Fruit fly (Drosophila melanogaster) whole organism, embryonic: Measurements from ENCODE around the gene CG11726.

Source experiments
- ATbp ChIP-seq: fragments of 200-800 bp; sonication (Bioruptor generic); optimal IDR thresholded peaks from 2 replicates; lab custom pipeline; 2017; ENCODE audit warnings: missing biosample characterization, mild to moderate bottlenecking, missing genetic modification characterization, missing genetic modification reagents
- Atf6 ChIP-seq: fragments of 200-800 bp; sonication (Bioruptor generic); IDR thresholded peaks from 2 replicates; pipeline ENCODE4 v1.3.6; 2022; ENCODE audit warnings: missing biosample characterization, missing genetic modification characterization
- BEAF-32 ChIP-seq: fragments of 200-800 bp; sonication (Bioruptor generic); optimal IDR thresholded peaks from 3 replicates; lab custom pipeline; 2017; ENCODE audit warnings: missing biosample characterization, missing genetic modification characterization, mild to moderate bottlenecking, moderate library complexity, missing genetic modification reagents
- CG10543 ChIP-seq: fragments of 200-800 bp; sonication (Bioruptor generic); optimal IDR thresholded peaks from 3 replicates; lab custom pipeline; 2017; ENCODE audit warnings: missing biosample characterization, mild to moderate bottlenecking, missing genetic modification characterization, moderate library complexity
- CG11247 ChIP-seq: fragments of 200-800 bp; sonication (Bioruptor generic); IDR thresholded peaks from 2 replicates; pipeline ENCODE4 v1.3.6; 2022; ENCODE audit warnings: missing biosample characterization, missing genetic modification characterization
- CG11696 ChIP-seq: fragments of 200-800 bp; sonication (Bioruptor generic); IDR thresholded peaks from 2 replicates; pipeline ENCODE4 v1.3.6; 2022; ENCODE audit warnings: missing biosample characterization, missing genetic modification characterization
- CG13123 ChIP-seq: fragments of 200-800 bp; sonication (Bioruptor generic); optimal IDR thresholded peaks from 2 replicates; lab custom pipeline; 2016; ENCODE audit warnings: missing biosample characterization, missing genetic modification characterization
- CG13287 ChIP-seq: fragments of 200-800 bp; sonication (Bioruptor generic); IDR thresholded peaks from 2 replicates; pipeline ENCODE4 v1.3.6; 2022; ENCODE audit warnings: missing biosample characterization, missing genetic modification characterization; ENCODE audit not compliant: partially characterized antibody
- CG14050 ChIP-seq: fragments of 200-800 bp; sonication (Bioruptor generic); IDR thresholded peaks from 3 replicates; pipeline ENCODE4 v1.3.6; 2022; ENCODE audit warnings: missing biosample characterization, missing genetic modification characterization
- CG14441 ChIP-seq: fragments of 200-800 bp; sonication (Bioruptor generic); IDR thresholded peaks from 2 replicates; pipeline ENCODE4 v1.3.6; 2022; ENCODE audit warnings: missing biosample characterization, missing genetic modification characterization
- CG15073 ChIP-seq: fragments of 200-800 bp; sonication (Bioruptor generic); optimal IDR thresholded peaks from 2 replicates; lab custom pipeline; 2016; ENCODE audit warnings: missing biosample characterization, missing genetic modification characterization
- CG15601 ChIP-seq: fragments of 200-800 bp; sonication (Bioruptor generic); optimal IDR thresholded peaks from 3 replicates; lab custom pipeline; 2019; ENCODE audit warnings: missing biosample characterization, mild to moderate bottlenecking, missing genetic modification characterization, moderate library complexity
- CG17361 ChIP-seq: fragments of 200-800 bp; sonication (Bioruptor generic); IDR thresholded peaks from 3 replicates; pipeline ENCODE4 v1.3.6; 2022; ENCODE audit warnings: missing biosample characterization, missing genetic modification characterization
- CG1792 ChIP-seq: fragments of 200-800 bp; sonication (Bioruptor generic); optimal IDR thresholded peaks from 2 replicates; lab custom pipeline; 2016; ENCODE audit warnings: missing biosample characterization, missing genetic modification characterization
- CG18262 ChIP-seq: fragments of 200-800 bp; optimal IDR thresholded peaks from 3 replicates; lab custom pipeline; 2019; ENCODE audit warnings: missing biosample characterization, mild to moderate bottlenecking, missing genetic modification characterization, moderate library complexity
- CG2678 ChIP-seq: fragments of 200-800 bp; sonication (Bioruptor generic); optimal IDR thresholded peaks from 3 replicates; lab custom pipeline; 2019; ENCODE audit warnings: missing biosample characterization, mild to moderate bottlenecking, missing genetic modification characterization, moderate library complexity
- CG3847 ChIP-seq: fragments of 200-800 bp; sonication (Bioruptor generic); IDR thresholded peaks from 2 replicates; pipeline ENCODE4 v1.3.6; 2022; ENCODE audit warnings: missing biosample characterization, missing genetic modification characterization
- CG43689 ChIP-seq: fragments of 200-800 bp; sonication (Bioruptor generic); IDR thresholded peaks from 2 replicates; pipeline ENCODE4 v1.3.6; 2022; ENCODE audit warnings: missing biosample characterization, missing genetic modification characterization
- CG6689 ChIP-seq: fragments of 200-800 bp; sonication (Bioruptor generic); IDR thresholded peaks from 2 replicates; pipeline ENCODE4 v1.3.6; 2022; ENCODE audit warnings: missing biosample characterization, missing genetic modification characterization
- CG7745 ChIP-seq: fragments of 200-800 bp; sonication (Bioruptor generic); optimal IDR thresholded peaks from 2 replicates; lab custom pipeline; 2018; ENCODE audit warnings: missing biosample characterization, mild to moderate bottlenecking, missing genetic modification characterization, moderate library complexity
- CG7839 ChIP-seq: fragments of 200-800 bp; sonication (Bioruptor generic); optimal IDR thresholded peaks from 3 replicates; lab custom pipeline; 2018; ENCODE audit warnings: missing biosample characterization, mild to moderate bottlenecking, missing genetic modification characterization, moderate library complexity
- Dip3 ChIP-seq: fragments of 200-800 bp; sonication (Bioruptor generic); optimal IDR thresholded peaks from 3 replicates; lab custom pipeline; 2016; ENCODE audit warnings: missing biosample characterization, missing genetic modification characterization
- Ets65A ChIP-seq: fragments of 200-800 bp; sonication (Bioruptor generic); peaks from one replicate; lab custom pipeline; 2016; ENCODE audit warnings: missing biosample characterization, missing genetic modification characterization
- HLH3B ChIP-seq: fragments of 200-800 bp; sonication (Bioruptor generic); IDR thresholded peaks from 2 replicates; pipeline ENCODE4 v1.3.6; 2022; ENCODE audit warnings: missing biosample characterization, missing genetic modification characterization
- Hr51 ChIP-seq, 2 experiments: fragments of 200-800 bp; sonication (Bioruptor generic); optimal IDR thresholded peaks; 2 replicates in 1 of 2; 3 replicates in 1 of 2; lab custom pipeline; 2016 to 2018; ENCODE audit warnings: missing biosample characterization in 2 of 2, missing genetic modification characterization in 2 of 2, mild to moderate bottlenecking in 1 of 2, moderate library complexity in 1 of 2
- Jarid2 ChIP-seq: fragments of 200-800 bp; sonication (Bioruptor generic); optimal IDR thresholded peaks from 3 replicates; lab custom pipeline; 2017; ENCODE audit warnings: mild to moderate bottlenecking, missing biosample characterization, missing genetic modification reagents, missing genetic modification characterization
- Med ChIP-seq: fragments of 200-800 bp; sonication (Bioruptor generic); peaks from one replicate; lab custom pipeline; 2016; ENCODE audit warnings: missing biosample characterization, missing genetic modification characterization, mild to moderate bottlenecking, inconsistent platforms, moderate library complexity
- NC2β ChIP-seq: fragments of 200-800 bp; sonication (Bioruptor generic); optimal IDR thresholded peaks from 2 replicates; lab custom pipeline; 2016; ENCODE audit warnings: missing biosample characterization, missing genetic modification characterization
- Oli ChIP-seq: fragments of 200-800 bp; sonication (Bioruptor generic); optimal IDR thresholded peaks from 2 replicates; lab custom pipeline; 2018; ENCODE audit warnings: missing biosample characterization, mild to moderate bottlenecking, missing genetic modification characterization, moderate library complexity
- Rfx ChIP-seq: fragments of 200-800 bp; sonication (Bioruptor generic); IDR thresholded peaks from 2 replicates; pipeline ENCODE4 v1.3.6; 2022; ENCODE audit warnings: missing biosample characterization, missing genetic modification characterization
- Xbp1 ChIP-seq: fragments of 200-800 bp; sonication (Bioruptor generic); optimal IDR thresholded peaks from 3 replicates; lab custom pipeline; 2016; ENCODE audit warnings: missing biosample characterization, mild to moderate bottlenecking, missing genetic modification characterization
- bsh ChIP-seq, 2 experiments: fragments of 200-800 bp; sonication (Bioruptor generic); optimal IDR thresholded peaks; 2 replicates each; lab custom pipeline; 2017 to 2018; ENCODE audit warnings: mild to moderate bottlenecking in 2 of 2, missing biosample characterization in 2 of 2, missing genetic modification characterization in 2 of 2, moderate library complexity in 1 of 2
- ci ChIP-seq: fragments of 200-800 bp; sonication (Bioruptor generic); IDR thresholded peaks from 3 replicates; pipeline ENCODE4 v1.3.6; 2022; ENCODE audit warnings: missing biosample characterization, missing genetic modification characterization
- dati ChIP-seq: fragments of 200-800 bp; sonication (Bioruptor generic); IDR thresholded peaks from 2 replicates; pipeline ENCODE4 v1.3.6; 2022; ENCODE audit warnings: missing biosample characterization, missing genetic modification characterization
- dmrt99B ChIP-seq: fragments of 200-800 bp; sonication (Bioruptor generic); optimal IDR thresholded peaks from 2 replicates; lab custom pipeline; 2018; ENCODE audit warnings: missing biosample characterization, mild to moderate bottlenecking, missing genetic modification characterization, moderate library complexity
- fu2 ChIP-seq: fragments of 200-800 bp; sonication (Bioruptor generic); optimal IDR thresholded peaks from 2 replicates; lab custom pipeline; 2016; ENCODE audit warnings: missing biosample characterization, missing genetic modification characterization
- gem ChIP-seq: fragments of 200-800 bp; sonication (Bioruptor generic); optimal IDR thresholded peaks from 2 replicates; lab custom pipeline; 2019; ENCODE audit warnings: missing biosample characterization, mild to moderate bottlenecking, missing genetic modification characterization, moderate library complexity
- grau ChIP-seq: fragments of 200-800 bp; optimal IDR thresholded peaks from 3 replicates; lab custom pipeline; 2019; ENCODE audit warnings: missing biosample characterization, mild to moderate bottlenecking, missing genetic modification characterization, moderate library complexity
- hkb ChIP-seq, 2 experiments: fragments of 200-800 bp in 1 of 2; fragments of >200 bp in 1 of 2; sonication (Bioruptor generic) in 1 of 2; IDR thresholded peaks in 1 of 2; optimal IDR thresholded peaks in 1 of 2; 2 replicates each; pipeline versions ENCODE4 v1.3.6 to Lab custom; 2017 to 2022; ENCODE audit warnings: missing biosample characterization in 1 of 2, missing genetic modification characterization in 1 of 2
- ken ChIP-seq: fragments of 200-800 bp; sonication (Bioruptor generic); IDR thresholded peaks from 3 replicates; pipeline ENCODE4 v1.3.6; 2022; ENCODE audit warnings: missing biosample characterization, missing genetic modification characterization
- klu ChIP-seq: fragments of 200-800 bp; sonication (Bioruptor generic); IDR thresholded peaks from 2 replicates; pipeline ENCODE4 v1.3.6; 2022; ENCODE audit warnings: missing biosample characterization, missing genetic modification characterization
- lmd ChIP-seq: fragments of 200-800 bp; sonication (Bioruptor generic); IDR thresholded peaks from 2 replicates; pipeline ENCODE4 v1.3.6; 2022; ENCODE audit warnings: missing biosample characterization, missing genetic modification characterization
- nom ChIP-seq: fragments of 200-800 bp; sonication (Bioruptor generic); optimal IDR thresholded peaks from 2 replicates; lab custom pipeline; 2017; ENCODE audit warnings: missing biosample characterization, missing genetic modification characterization, mild to moderate bottlenecking, moderate library complexity, missing genetic modification reagents
- pnt ChIP-seq: fragments of 200-800 bp; sonication (Bioruptor generic); optimal IDR thresholded peaks from 3 replicates; lab custom pipeline; 2016; ENCODE audit warnings: missing biosample characterization, missing genetic modification characterization
- sob ChIP-seq: fragments of 200-800 bp; sonication (Bioruptor generic); IDR thresholded peaks from 2 replicates; pipeline ENCODE4 v1.3.6; 2022; ENCODE audit warnings: missing biosample characterization, missing genetic modification characterization
- sr ChIP-seq: fragments of 200-800 bp; sonication (Bioruptor generic); IDR thresholded peaks from 3 replicates; pipeline ENCODE4 v1.3.6; 2022; ENCODE audit warnings: missing biosample characterization, missing genetic modification characterization
- unpg ChIP-seq: fragments of 200-800 bp; sonication (Bioruptor generic); optimal IDR thresholded peaks from 3 replicates; lab custom pipeline; 2018; ENCODE audit warnings: missing biosample characterization, mild to moderate bottlenecking, missing genetic modification characterization, moderate library complexity
- zfh1 ChIP-seq: fragments of 200-800 bp; sonication (Bioruptor generic); IDR thresholded peaks from 3 replicates; pipeline ENCODE4 v1.3.6; 2022; ENCODE audit warnings: missing biosample characterization, missing genetic modification characterization
- zfh2 ChIP-seq: fragments of 200-800 bp; sonication (Bioruptor generic); optimal IDR thresholded peaks from 2 replicates; lab custom pipeline; 2016; ENCODE audit warnings: missing biosample characterization, missing genetic modification characterization

Gene CG11726

DNA sequence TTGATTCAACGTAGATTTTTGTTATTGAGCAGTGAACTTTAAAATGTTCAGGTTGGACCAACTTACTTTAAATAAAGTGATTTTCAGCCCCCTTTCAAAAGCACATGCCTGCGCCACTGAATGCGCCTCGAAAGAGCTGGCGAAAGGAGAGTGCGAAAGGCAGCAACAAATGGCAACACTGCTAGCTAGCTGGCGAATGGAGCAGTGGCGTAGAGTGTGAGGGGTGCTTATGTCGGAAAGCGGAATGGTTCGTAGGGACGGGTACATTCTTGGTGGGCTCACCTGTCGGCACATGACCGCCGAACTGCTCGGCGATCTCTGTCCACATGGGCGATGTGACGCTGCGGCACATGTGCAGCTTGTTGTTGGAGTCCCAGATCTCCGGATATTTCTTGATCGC is 30.2 kb upstream of the CG11726 start:
- TF ChIP-seq CG3847 (GFP tag; lab: Robert Waterston, UW) (peak; percentile 18; the same call in 1 of the 2 replicates), CG17361 (GFP tag; lab: Robert Waterston, UW) (0 out of 3 replicates have a peak, but pooled peaks have one; percentile 31), CG43689 (0 out of 2 replicates have a peak, but pooled peaks have one; percentile 26), CG1792 (no peak), CG7839 (tag; lab: Kevin White, UChicago) (peak; percentile 12), zfh1 (GFP tag; lab: Robert Waterston, UW) (peak; percentile 21; the same call in 1 of the 3 replicates), NC2β (GFP tag; lab: Kevin White, UChicago) (no peak), CG11696 (GFP tag; lab: Robert Waterston, UW) (peak; percentile 30; the same call in 1 of the 2 replicates), Hr51 (GFP tag; optimal IDR thresholded peaks at IDR 0.05; lab: Kevin White, UChicago) (peak in 1 of 2 experiments; percentile 25), Dip3 (peak; percentile 31), dati (GFP tag; lab: Robert Waterston, UW) (0 out of 2 replicates have a peak, but pooled peaks have one; percentile 24), grau (tag; lab: Kevin White, UChicago) (peak; percentile 8), CG6689 (0 out of 2 replicates have a peak, but pooled peaks have one; percentile 11), sob (0 out of 2 replicates have a peak, but pooled peaks have one; percentile 7), pnt (GFP tag; lab: Kevin White, UChicago) (no peak), Ets65A (peak; percentile 60), ci (GFP tag; lab: Robert Waterston, UW) (0 out of 3 replicates have a peak, but pooled peaks have one; percentile 49), dmrt99B (peak; percentile 5), bsh (GFP tag; optimal IDR thresholded peaks at IDR 0.05; lab: Kevin White, UChicago) (peak in 1 of 2 experiments; percentile 43), ATbp (GFP tag; lab: Kevin White, UChicago) (peak; percentile 40), unpg (GFP tag; lab: Kevin White, UChicago) (peak; percentile 33), Jarid2 (GFP tag; lab: Kevin White, UChicago) (peak; percentile 3), Oli (tag; lab: Kevin White, UChicago) (peak; percentile 21), sr (GFP tag; lab: Robert Waterston, UW) (0 out of 3 replicates have a peak, but pooled peaks have one; percentile 5), CG7745 (tag; lab: Kevin White, UChicago) (no peak), HLH3B (GFP tag; lab: Robert Waterston, UW) (peak; percentile 32; the same call in 1 of the 2 replicates), CG2678 (tag; lab: Kevin White, UChicago) (peak; percentile 43), Xbp1 (peak; percentile 8), klu (0 out of 2 replicates have a peak, but pooled peaks have one; percentile 15), lmd (GFP tag; lab: Robert Waterston, UW) (0 out of 2 replicates have a peak, but pooled peaks have one; percentile 34), CG13123 (GFP tag; lab: Kevin White, UChicago) (peak; percentile 1), CG11247 (GFP tag; lab: Robert Waterston, UW) (peak; percentile 41; the same call in 1 of the 2 replicates), nom (GFP tag; lab: Kevin White, UChicago) (peak; percentile 54), ken (GFP tag; lab: Robert Waterston, UW) (0 out of 3 replicates have a peak, but pooled peaks have one; percentile 50), CG15073 (GFP tag; lab: Kevin White, UChicago) (no peak), CG14050 (GFP tag; lab: Robert Waterston, UW) (peak; percentile 18; the same call in 1 of the 3 replicates), CG15601 (tag; lab: Kevin White, UChicago) (no peak), gem (tag; lab: Kevin White, UChicago) (peak; percentile 28), CG18262 (tag; lab: Kevin White, UChicago) (peak; percentile 10), hkb (optimal IDR thresholded peaks at IDR 0.05; lab: Kevin White, UChicago) (no peak), hkb (GFP tag; IDR thresholded peaks at IDR 0.05; lab: Robert Waterston, UW) (0 out of 2 replicates have a peak, but pooled peaks have one; percentile 37), zfh2 (peak; percentile 21), Med (GFP tag; lab: Kevin White, UChicago) (peak; percentile 77), CG13287 (GFP tag; lab: Robert Waterston, UW) (no peak), Rfx (0 out of 2 replicates have a peak, but pooled peaks have one; percentile 23), fu2 (GFP tag; lab: Kevin White, UChicago) (no peak), Atf6 (GFP tag; lab: Robert Waterston, UW) (no peak; the same call in none of the 2 replicates), CG14441 (peak; percentile 47), BEAF-32 (GFP tag; lab: Kevin White, UChicago) (no peak), CG10543 (GFP tag; lab: Kevin White, UChicago) (no peak)
